Fruit fly (Drosophila melanogaster): ENCODE results near the gene Sfmbt.

dm6 chr2L:13206077-13206668, 29.6 kb upstream of the Sfmbt start:
- TF ChIP-seq CG34367 (tag; optimal IDR thresholded peaks at IDR 0.05), result no peak
- TF ChIP-seq CG15710 (tag; optimal IDR thresholded peaks at IDR 0.05), result no peak
- TF ChIP-seq CG9948 (tag; optimal IDR thresholded peaks at IDR 0.05), result no peak
- TF ChIP-seq Pif1A (GFP tag; optimal IDR thresholded peaks at IDR 0.05), result no peak
- peak; percentile 92 for TF ChIP-seq EcR (GFP tag; optimal IDR thresholded peaks at IDR 0.05)
- peak; percentile 48 for TF ChIP-seq Ets98B (GFP tag; IDR thresholded peaks at IDR 0.05)
- TF ChIP-seq fd96Ca (GFP tag; IDR thresholded peaks at IDR 0.05), result no peak
- TF ChIP-seq CG14655 (GFP tag; optimal IDR thresholded peaks at IDR 0.05), result no peak
- TF ChIP-seq CG13204 (GFP tag; optimal IDR thresholded peaks at IDR 0.05), result no peak
- no peak for TF ChIP-seq rn (GFP tag; IDR thresholded peaks at IDR 0.05)
- peak; percentile 62; the same call in 1 of the 2 replicates for TF ChIP-seq CG12605 (GFP tag; IDR thresholded peaks at IDR 0.05)
- no peak for TF ChIP-seq Snoo (tag; optimal IDR thresholded peaks at IDR 0.05)
